Worm (Caenorhabditis elegans) whole organism, L2 larva: ENCODE measurements around the gene fbxb-114.

ENCODE experiments used
- R02D3.7 ChIP-seq: fragments of 150-350 bp; optimal IDR thresholded peaks from 2 replicates; lab custom pipeline; 2014; ENCODE audit warnings: missing biosample characterization, missing genetic modification characterization
- ceh-82 ChIP-seq: fragments of 150-350 bp; optimal IDR thresholded peaks from 2 replicates; lab custom pipeline; 2014; ENCODE audit warnings: missing biosample characterization, missing genetic modification characterization
- crh-2 ChIP-seq: sonication (generic microtip); optimal IDR thresholded peaks from 2 replicates; lab custom pipeline; 2017; ENCODE audit warnings: missing biosample characterization, missing genetic modification characterization
- fos-1 ChIP-seq: fragments of 150-350 bp; optimal IDR thresholded peaks from 2 replicates; lab custom pipeline; 2014; ENCODE audit warnings: missing biosample characterization, missing genetic modification characterization
- nhr-11 ChIP-seq: fragments of 150-350 bp; optimal IDR thresholded peaks from 2 replicates; lab custom pipeline; 2014; ENCODE audit warnings: missing biosample characterization, missing genetic modification characterization
- nhr-23 ChIP-seq: fragments of 150-350 bp; optimal IDR thresholded peaks from 2 replicates; lab custom pipeline; 2014; ENCODE audit warnings: missing biosample characterization, missing genetic modification reagents, missing genetic modification characterization
- nhr-237 ChIP-seq: fragments of 150-350 bp; optimal IDR thresholded peaks from 2 replicates; lab custom pipeline; 2014; ENCODE audit warnings: missing biosample characterization, missing genetic modification characterization
- sma-3 ChIP-seq: sonication (generic microtip); optimal IDR thresholded peaks from 2 replicates; lab custom pipeline; 2016; ENCODE audit warnings: missing genetic modification reagents, missing genetic modification characterization, missing compliant biosample characterization
- unc-62 ChIP-seq: fragments of 150-350 bp; optimal IDR thresholded peaks from 2 replicates; lab custom pipeline; 2014; ENCODE audit warnings: missing biosample characterization, missing genetic modification reagents, missing genetic modification characterization

ce11 chrX:16943934-16944914, 22.6 kb downstream of the fbxb-114 start:
- no peak for TF ChIP-seq ceh-82
- no peak for TF ChIP-seq sma-3 (GFP tag; lab: Kevin White, UChicago)
- TF ChIP-seq crh-2 = no peak
- TF ChIP-seq unc-62 (GFP tag; lab: Kevin White, UChicago) = no peak
- no peak for TF ChIP-seq R02D3.7 (tag; lab: Kevin White, UChicago)
- no peak for TF ChIP-seq nhr-11 (tag; lab: Kevin White, UChicago)
- TF ChIP-seq nhr-237 (tag; lab: Kevin White, UChicago) = no peak
- TF ChIP-seq fos-1 (tag; lab: Kevin White, UChicago) = no peak
- TF ChIP-seq nhr-23 (tag; lab: Kevin White, UChicago) = no peak
